Fruit fly (Drosophila melanogaster) whole organism, embryonic: ENCODE results near the gene CG44837.

Experiments
- CG1832 ChIP-seq: fragments of 200-800 bp; sonication (Bioruptor generic); optimal IDR thresholded peaks from 2 replicates; lab custom pipeline; 2017; ENCODE audit warnings: missing biosample characterization, mild to moderate bottlenecking, missing genetic modification characterization, inconsistent platforms
- CG4730 ChIP-seq: fragments of 200-800 bp; sonication (Bioruptor generic); IDR thresholded peaks from 2 replicates; pipeline ENCODE4 v1.3.6; 2022; ENCODE audit warnings: missing biosample characterization, missing genetic modification characterization
- CG5245 ChIP-seq: fragments of 200-800 bp; sonication (Bioruptor generic); optimal IDR thresholded peaks from 3 replicates; lab custom pipeline; 2016; ENCODE audit warnings: missing biosample characterization, missing genetic modification characterization
- Kr ChIP-seq: fragments of 200-800 bp; sonication (Bioruptor generic); optimal IDR thresholded peaks from 2 replicates; lab custom pipeline; 2017; ENCODE audit warnings: missing biosample characterization, mild to moderate bottlenecking, missing genetic modification characterization
- ac ChIP-seq: fragments of 200-800 bp; sonication (Bioruptor generic); optimal IDR thresholded peaks from 3 replicates; lab custom pipeline; 2017; ENCODE audit warnings: missing biosample characterization, mild to moderate bottlenecking, missing genetic modification characterization
- dan ChIP-seq: fragments of 200-800 bp; sonication (Bioruptor generic); IDR thresholded peaks from 2 replicates; pipeline ENCODE4 v1.3.6; 2022; ENCODE audit warnings: missing biosample characterization, missing genetic modification characterization
- gsb-n ChIP-seq: fragments of 200-800 bp; sonication (Bioruptor generic); optimal IDR thresholded peaks from 3 replicates; lab custom pipeline; 2018; ENCODE audit warnings: missing biosample characterization, mild to moderate bottlenecking, missing genetic modification characterization
- sens ChIP-seq: fragments of 200-800 bp; sonication (Bioruptor generic); peaks from one replicate; lab custom pipeline; 2016; ENCODE audit warnings: missing biosample characterization, missing genetic modification characterization
- sens-2 ChIP-seq: fragments of 200-800 bp; sonication (Bioruptor generic); IDR thresholded peaks from 2 replicates; pipeline ENCODE4 v1.3.6; 2022; ENCODE audit warnings: missing biosample characterization, missing genetic modification characterization

dm6 chr3L:11944752-11945151 lies 6.1 kb upstream of the CG44837 start, which contains the start of gene CG5883:
- TF ChIP-seq Kr (GFP tag; lab: Kevin White, UChicago) = no peak
- TF ChIP-seq CG1832 (GFP tag; lab: Kevin White, UChicago) = no peak
- no peak for TF ChIP-seq ac
- no peak for TF ChIP-seq CG4730 (GFP tag; lab: Robert Waterston, UW)
- no peak for TF ChIP-seq dan (GFP tag; lab: Robert Waterston, UW)
- no peak for TF ChIP-seq sens
- TF ChIP-seq CG5245 (GFP tag; lab: Kevin White, UChicago) = no peak
- no peak for TF ChIP-seq gsb-n
- no peak for TF ChIP-seq sens-2 (GFP tag; lab: Robert Waterston, UW)
